Worm (Caenorhabditis elegans) whole organism, L2 larva: Measurements from ENCODE around the gene C33C12.11.

Experiments used
- ama-1 ChIP-seq: fragments of 150-350 bp; optimal IDR thresholded peaks from 2 replicates; lab custom pipeline; 2018; ENCODE audit warnings: inconsistent platforms
- nhr-21 ChIP-seq: fragments of 150-350 bp; optimal IDR thresholded peaks from 2 replicates; lab custom pipeline; 2014; ENCODE audit warnings: missing biosample characterization, missing genetic modification characterization
- nhr-25 ChIP-seq: fragments of 150-350 bp; sonication (generic microtip); optimal IDR thresholded peaks from 3 replicates; lab custom pipeline; 2014; ENCODE audit warnings: missing biosample characterization, missing genetic modification characterization
- ztf-11 ChIP-seq: sonication (generic microtip); optimal IDR thresholded peaks from 2 replicates; lab custom pipeline; 2017; ENCODE audit warnings: missing biosample characterization, missing genetic modification characterization

- TF ChIP-seq nhr-21 (tag; lab: Kevin White, UChicago) = no peak
- no peak for TF ChIP-seq nhr-25 (tag; lab: Kevin White, UChicago)
- no peak for TF ChIP-seq ztf-11 (tag; lab: Kevin White, UChicago)
- TF ChIP-seq ama-1 (lab: Kevin White, UChicago) = no peak
These were observed 44.2 kb upstream of the C33C12.11 start, which contains the start of gene Y59C2A.1 for ce11 chrII:2207812-2208211.
